Worm (Caenorhabditis elegans) whole organism, late embryonic: ENCODE results near the gene K08E7.5.

Source experiments
- K09A11.1 ChIP-seq: sonication (generic microtip); optimal IDR thresholded peaks from 2 replicates; lab custom pipeline; 2017; ENCODE audit warnings: antibody characterized with exemption, mild to moderate bottlenecking, missing genetic modification characterization, missing compliant biosample characterization; ENCODE audit not compliant: insufficient read depth
- ama-1 ChIP-seq: fragments of 150-350 bp; optimal IDR thresholded peaks from 2 replicates; lab custom pipeline; 2014
- elt-2 ChIP-seq: sonication (generic microtip); optimal IDR thresholded peaks from 2 replicates; lab custom pipeline; 2016; ENCODE audit warnings: missing genetic modification reagents, missing genetic modification characterization, missing compliant biosample characterization
- npax-4 ChIP-seq: sonication (generic microtip); optimal IDR thresholded peaks from 2 replicates; lab custom pipeline; 2016; ENCODE audit warnings: missing genetic modification characterization, missing compliant biosample characterization
- unc-55 ChIP-seq: sonication (generic microtip); optimal IDR thresholded peaks from 2 replicates; lab custom pipeline; 2017; ENCODE audit warnings: missing biosample characterization, missing genetic modification reagents, missing genetic modification characterization

DNA sequence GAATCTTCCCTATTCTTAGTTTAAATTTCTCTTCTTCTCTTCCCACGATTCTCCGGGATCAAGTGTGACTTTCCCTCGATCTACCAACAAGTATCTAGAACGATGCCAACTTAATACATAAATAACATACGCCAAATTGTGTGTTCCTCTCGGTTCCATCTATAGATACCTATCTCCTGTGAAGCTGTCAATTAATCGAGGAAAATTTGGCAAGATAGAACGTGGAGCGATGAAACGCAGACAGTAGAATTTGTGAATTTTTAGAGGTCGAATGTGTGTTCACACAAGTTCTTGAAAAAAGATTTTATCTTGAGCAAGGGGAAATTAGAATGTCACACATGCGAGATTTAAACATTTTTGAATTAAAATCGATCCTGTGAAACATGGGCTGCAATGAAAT is 41.7 kb upstream of the K08E7.5 start:
- no peak for TF ChIP-seq ama-1 (lab: Kevin White, UChicago)
- TF ChIP-seq unc-55: no peak
- TF ChIP-seq K09A11.1 (tag; lab: Kevin White, UChicago): no peak
- TF ChIP-seq elt-2: no peak
- no peak for TF ChIP-seq npax-4 (tag; lab: Kevin White, UChicago)
